Worm (Caenorhabditis elegans) whole organism, early embryonic: Measurements from ENCODE around the gene ceh-92.

Experiments
- B0310.2 ChIP-seq: sonication (generic microtip); optimal IDR thresholded peaks from 2 replicates; lab custom pipeline; 2016; ENCODE audit warnings: mild to moderate bottlenecking, missing genetic modification characterization, missing compliant biosample characterization
- aly-1 ChIP-seq: sonication (generic microtip); optimal IDR thresholded peaks from 2 replicates; lab custom pipeline; 2016; ENCODE audit warnings: missing genetic modification characterization, missing compliant biosample characterization
- ama-1 ChIP-seq: fragments of 150-350 bp; optimal IDR thresholded peaks from 2 replicates; lab custom pipeline; 2014
- ceh-13 ChIP-seq: fragments of 200-800 bp; sonication (Bioruptor generic); optimal IDR thresholded peaks from 2 replicates; lab custom pipeline; 2018; ENCODE audit warnings: mild to moderate bottlenecking, missing genetic modification characterization, missing compliant biosample characterization
- ceh-36 ChIP-seq: sonication (generic microtip); optimal IDR thresholded peaks from 2 replicates; lab custom pipeline; 2016; ENCODE audit warnings: missing genetic modification characterization, inconsistent platforms, missing compliant biosample characterization
- ets-7 ChIP-seq: sonication (generic microtip); optimal IDR thresholded peaks from 2 replicates; lab custom pipeline; 2016; ENCODE audit warnings: missing genotype, missing genetic modification characterization, missing compliant biosample characterization
- flt-1 ChIP-seq: fragments of 200-800 bp; sonication (Bioruptor generic); IDR thresholded peaks from 2 replicates; pipeline ENCODE4 v1.3.6; 2022; ENCODE audit warnings: missing genetic modification characterization, missing compliant biosample characterization
- hmbx-1 ChIP-seq: sonication (generic microtip); optimal IDR thresholded peaks from 2 replicates; lab custom pipeline; 2016; ENCODE audit warnings: mild to moderate bottlenecking, missing genetic modification characterization, missing compliant biosample characterization
- hmg-4 ChIP-seq: fragments of 200-800 bp; sonication (Bioruptor generic); optimal IDR thresholded peaks from 2 replicates; lab custom pipeline; 2018; ENCODE audit warnings: mild to moderate bottlenecking, missing genetic modification characterization, missing compliant biosample characterization
- pes-1 ChIP-seq: fragments of 200-800 bp; sonication (Bioruptor generic); IDR thresholded peaks from 2 replicates; pipeline ENCODE4 v1.3.6; 2022; ENCODE audit warnings: missing genetic modification reagents, missing genetic modification characterization, missing compliant biosample characterization
- sea-1 ChIP-seq: fragments of 200-800 bp; sonication (Bioruptor generic); conservative IDR thresholded peaks from 2 replicates; pipeline ENCODE4 v1.3.6; 2022; ENCODE audit warnings: missing genetic modification characterization, missing compliant biosample characterization
- tbx-11 ChIP-seq: fragments of 200-800 bp; sonication (Bioruptor generic); IDR thresholded peaks from 2 replicates; pipeline ENCODE4 v1.3.6; 2022; ENCODE audit warnings: missing genetic modification characterization, missing compliant biosample characterization
- tbx-37 ChIP-seq: fragments of 200-800 bp; sonication (Bioruptor generic); conservative IDR thresholded peaks from 2 replicates; pipeline ENCODE4 v1.3.6; 2022; ENCODE audit warnings: missing genetic modification reagents, missing genetic modification characterization, missing compliant biosample characterization
- tra-4 ChIP-seq: sonication (generic microtip); optimal IDR thresholded peaks from 2 replicates; lab custom pipeline; 2017; ENCODE audit warnings: missing genetic modification characterization, missing compliant biosample characterization

DNA sequence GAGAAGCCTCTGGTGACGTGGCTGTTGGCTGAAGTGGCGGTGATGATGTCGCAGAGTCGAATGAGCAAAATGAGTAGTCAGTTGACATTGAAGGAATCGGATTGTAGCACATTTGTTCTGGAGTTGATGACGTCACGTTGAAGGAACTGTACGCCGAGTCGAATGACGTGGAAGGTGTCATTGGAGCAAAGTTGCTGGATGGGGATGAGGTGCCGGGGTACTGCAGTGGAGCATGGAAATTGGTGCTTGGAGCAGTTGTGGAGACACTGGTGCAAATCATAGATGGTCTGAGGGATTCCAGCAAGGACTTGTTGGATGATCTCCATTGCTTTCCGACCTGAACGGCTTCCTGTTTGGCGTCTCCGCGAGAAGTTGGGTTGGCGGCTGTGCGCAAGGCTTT lies 52.0 kb downstream of the ceh-92 start:
- TF ChIP-seq flt-1, result no peak
- no peak for TF ChIP-seq ama-1
- TF ChIP-seq sea-1 (GFP tag; lab: Robert Waterston, UW), result no peak
- no peak for TF ChIP-seq ceh-13 (GFP tag; lab: Kevin White, UChicago)
- no peak for TF ChIP-seq hmbx-1
- TF ChIP-seq ets-7 (tag; lab: Kevin White, UChicago), result no peak
- no peak for TF ChIP-seq pes-1 (GFP tag; lab: Robert Waterston, UW)
- TF ChIP-seq aly-1 (tag; lab: Kevin White, UChicago), result no peak
- no peak for TF ChIP-seq tbx-11 (GFP tag; lab: Robert Waterston, UW)
- no peak for TF ChIP-seq tra-4 (tag; lab: Kevin White, UChicago)
- TF ChIP-seq hmg-4 (GFP tag; lab: Kevin White, UChicago), result no peak
- TF ChIP-seq B0310.2 (tag; lab: Kevin White, UChicago), result no peak
- no peak for TF ChIP-seq tbx-37 (GFP tag; lab: Robert Waterston, UW)
- no peak for TF ChIP-seq ceh-36 (tag; lab: Kevin White, UChicago)
